Fruit fly (Drosophila melanogaster): ENCODE measurements around the gene shep.
A peak's percentile ranks its signal among the peaks of the same experiment; 100 is the strongest.

Gene shep

DNA sequence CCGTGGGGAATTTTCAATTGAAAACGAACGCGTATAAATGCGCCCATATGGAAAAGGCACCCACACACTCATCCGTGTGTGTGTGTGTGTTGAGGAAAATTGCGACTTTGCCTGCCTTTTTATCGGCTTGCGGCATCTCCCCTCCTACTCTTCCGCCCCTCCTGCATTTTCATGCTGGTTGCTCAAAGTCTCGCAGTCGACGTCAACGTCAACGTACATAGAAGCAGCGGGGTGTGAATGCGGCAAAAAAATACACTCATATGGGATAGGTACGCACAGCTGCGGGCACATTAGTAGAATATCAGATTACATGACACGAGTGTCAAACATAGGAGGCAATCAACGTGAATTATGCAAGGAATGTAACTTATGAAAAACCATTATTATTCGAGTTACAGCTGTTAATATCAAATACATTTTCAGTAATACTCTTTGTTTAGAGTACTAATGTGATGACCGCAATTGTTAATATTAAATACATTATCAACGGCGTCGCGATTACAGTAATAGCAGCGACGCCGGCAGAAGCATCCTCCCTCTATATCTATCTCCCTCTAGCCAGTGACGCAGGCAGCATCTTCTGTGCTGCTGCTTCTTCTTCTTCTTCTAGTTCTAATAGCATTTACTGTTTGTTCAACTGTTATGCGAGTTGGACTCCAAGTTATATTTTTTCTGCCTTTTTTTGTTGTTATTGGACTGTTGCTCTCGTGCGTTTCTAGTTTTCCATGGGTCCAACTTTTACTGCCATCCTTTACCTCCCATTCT, 90.8 kb downstream of the shep start (continued):
- peak; percentile 39 for TF ChIP-seq nom (GFP tag; optimal IDR thresholded peaks at IDR 0.05)
- TF ChIP-seq Hr51 (GFP tag; optimal IDR thresholded peaks at IDR 0.05): peak; percentile 68 to 89
- peak; percentile 81 for TF ChIP-seq CG6272 (GFP tag; IDR thresholded peaks at IDR 0.05)
- TF ChIP-seq vfl (GFP tag; optimal IDR thresholded peaks at IDR 0.05): peak; percentile 43
- peak; percentile 80 for TF ChIP-seq Ssrp (tag; optimal IDR thresholded peaks at IDR 0.05)
- no peak for TF ChIP-seq hb (GFP tag; IDR thresholded peaks at IDR 0.05; ENCODE audit: partially characterized antibody)
- peak; percentile 87 for TF ChIP-seq sisA (GFP tag; IDR thresholded peaks at IDR 0.05)
- TF ChIP-seq B-H1 (GFP tag; IDR thresholded peaks at IDR 0.05): peak; percentile 77
- peak; percentile 82 for TF ChIP-seq Ada2b (GFP tag; IDR thresholded peaks at IDR 0.05)
- TF ChIP-seq CG3163 (GFP tag; optimal IDR thresholded peaks at IDR 0.05): peak; percentile 59
- TF ChIP-seq CHES-1-like (GFP tag; optimal IDR thresholded peaks at IDR 0.05): peak; percentile 78
- peak; percentile 83 for TF ChIP-seq CG11093 (GFP tag; IDR thresholded peaks at IDR 0.05)
- TF ChIP-seq Scr (GFP tag; IDR thresholded peaks at IDR 0.05; ENCODE audit: partially characterized antibody): no peak
- no peak for TF ChIP-seq pan (optimal IDR thresholded peaks at IDR 0.05)
- TF ChIP-seq pan (GFP tag; optimal IDR thresholded peaks at IDR 0.05 in 1 of 2, IDR thresholded peaks at IDR 0.05 in 1 of 2): peak in 1 of 2 experiments; percentile 92
- TF ChIP-seq rib (GFP tag; IDR thresholded peaks at IDR 0.05): 0 out of 2 replicates have a peak, but pooled peaks have one; percentile 14
- peak; percentile 88 for TF ChIP-seq dati (GFP tag; IDR thresholded peaks at IDR 0.05)
- TF ChIP-seq CG15601 (tag; optimal IDR thresholded peaks at IDR 0.05): peak; percentile 84
- TF ChIP-seq ranshi (GFP tag; IDR thresholded peaks at IDR 0.05): peak; percentile 89
- peak; percentile 83 for TF ChIP-seq CG12659 (GFP tag; optimal IDR thresholded peaks at IDR 0.05)
- peak; percentile 90 for TF ChIP-seq stc (GFP tag; IDR thresholded peaks at IDR 0.05)
- TF ChIP-seq maf-S (GFP tag; optimal IDR thresholded peaks at IDR 0.05): peak; percentile 78
- TF ChIP-seq CG5180 (GFP tag; optimal IDR thresholded peaks at IDR 0.05): peak; percentile 67
- peak; percentile 78 for TF ChIP-seq CG12942 (GFP tag; optimal IDR thresholded peaks at IDR 0.05)
- TF ChIP-seq CG3995 (GFP tag; optimal IDR thresholded peaks at IDR 0.05): peak; percentile 45
- peak; percentile 93 for TF ChIP-seq gsb-n (tag; optimal IDR thresholded peaks at IDR 0.05)
- peak; percentile 57 for TF ChIP-seq CG14965 (GFP tag; optimal IDR thresholded peaks at IDR 0.05; ENCODE audit: borderline replicate concordance)
- peak; percentile 92 for TF ChIP-seq org-1 (GFP tag; optimal IDR thresholded peaks at IDR 0.05)
- peak; percentile 85 for TF ChIP-seq CG17385 (GFP tag; optimal IDR thresholded peaks at IDR 0.05)
- TF ChIP-seq CG18262 (tag; optimal IDR thresholded peaks at IDR 0.05): peak; percentile 90
- peak; percentile 90 for TF ChIP-seq D19A (tag; optimal IDR thresholded peaks at IDR 0.05)
- TF ChIP-seq H15 (GFP tag; IDR thresholded peaks at IDR 0.05): peak; percentile 81; the same call in 2 of the 3 replicates
- peak; percentile 44 for TF ChIP-seq CG4328 (GFP tag; optimal IDR thresholded peaks at IDR 0.05)
- TF ChIP-seq B-H2 (GFP tag; optimal IDR thresholded peaks at IDR 0.05): peak; percentile 36
- TF ChIP-seq CG17612 (GFP tag; IDR thresholded peaks at IDR 0.05): peak; percentile 57; the same call in 1 of the 2 replicates
- TF ChIP-seq her (GFP tag; optimal IDR thresholded peaks at IDR 0.05): peak; percentile 78
- TF ChIP-seq salm (tag; optimal IDR thresholded peaks at IDR 0.05): peak; percentile 83
- peak; percentile 84 for TF ChIP-seq Spps (tag; optimal IDR thresholded peaks at IDR 0.05)
- TF ChIP-seq zfh1 (GFP tag; IDR thresholded peaks at IDR 0.05): peak; percentile 91
- peak; percentile 60 for TF ChIP-seq CG31224 (GFP tag; IDR thresholded peaks at IDR 0.05)
- TF ChIP-seq CG6765 (GFP tag; optimal IDR thresholded peaks at IDR 0.05): peak; percentile 48
- peak; percentile 70 for TF ChIP-seq CG4360 (GFP tag; IDR thresholded peaks at IDR 0.05)
- TF ChIP-seq esg (GFP tag; conservative IDR thresholded peaks at IDR 0.05): peak; percentile 85
- TF ChIP-seq Doc2 (GFP tag; IDR thresholded peaks at IDR 0.05): no peak
- TF ChIP-seq HLH4C (GFP tag; IDR thresholded peaks at IDR 0.05; ENCODE audit: partially characterized antibody): no peak
- peak; percentile 84 for TF ChIP-seq Optix (GFP tag; IDR thresholded peaks at IDR 0.05)
- TF ChIP-seq Neu2 (GFP tag; optimal IDR thresholded peaks at IDR 0.05; ENCODE audit: borderline replicate concordance): no peak
- peak; percentile 75 for TF ChIP-seq CG15696 (tag; optimal IDR thresholded peaks at IDR 0.05)
- TF ChIP-seq CG3281 (GFP tag; optimal IDR thresholded peaks at IDR 0.05): peak; percentile 88

Data from whole organism, embryonic.